Worm (Caenorhabditis elegans): ENCODE measurements around the gene srh-25.

DNA sequence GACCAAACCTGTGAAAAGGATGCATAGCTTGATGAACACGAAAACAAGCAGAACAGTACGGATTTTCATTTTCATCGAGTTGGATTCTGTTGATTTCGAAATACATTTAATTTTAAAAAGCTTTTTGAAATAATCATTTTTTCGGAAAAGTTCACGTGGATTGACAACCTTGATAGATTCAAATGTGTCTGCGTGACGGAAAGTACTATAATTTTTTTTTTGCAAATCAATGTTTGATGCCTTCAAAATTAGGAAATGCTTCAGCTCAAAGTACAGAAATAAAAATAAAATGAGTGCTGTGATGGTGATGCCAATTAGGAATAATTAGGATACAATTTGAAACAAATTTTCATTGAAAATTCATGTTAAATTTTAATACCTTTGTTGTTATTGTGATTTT is 12.8 kb downstream of the srh-25 start, which contains the start of gene C54D10.4:
- no peak for TF ChIP-seq lin-15B (tag; optimal IDR thresholded peaks at IDR 0.05)
- no peak for TF ChIP-seq ceh-82 (tag; optimal IDR thresholded peaks at IDR 0.05)
- TF ChIP-seq pag-3 (tag; optimal IDR thresholded peaks at IDR 0.05; ENCODE audit: borderline replicate concordance, insufficient read depth), result no peak
- no peak for TF ChIP-seq F16B12.6 (tag; optimal IDR thresholded peaks at IDR 0.05)
- TF ChIP-seq nhr-11 (tag; optimal IDR thresholded peaks at IDR 0.05), result no peak
- TF ChIP-seq nhr-77 (tag; optimal IDR thresholded peaks at IDR 0.05), result no peak
- no peak for TF ChIP-seq unc-62 (GFP tag; optimal IDR thresholded peaks at IDR 0.05)
- no peak for TF ChIP-seq snu-23 (GFP tag; optimal IDR thresholded peaks at IDR 0.05)
- no peak for TF ChIP-seq nhr-85 (tag)
- no peak for TF ChIP-seq nhr-237 (tag; optimal IDR thresholded peaks at IDR 0.05)
- no peak for TF ChIP-seq lin-35 (GFP tag; optimal IDR thresholded peaks at IDR 0.05)
- no peak for TF ChIP-seq C34B4.2 (tag; optimal IDR thresholded peaks at IDR 0.05)

All from whole organism, L1 larva.